Worm (Caenorhabditis elegans) whole organism, L3 larva: ENCODE results near the gene cyp-29A4.

Experiments used
- ama-1 ChIP-seq: fragments of 150-350 bp; optimal IDR thresholded peaks from 2 replicates; lab custom pipeline; 2018
- ceh-16 ChIP-seq: sonication (generic microtip); optimal IDR thresholded peaks from 2 replicates; lab custom pipeline; 2017; ENCODE audit warnings: missing biosample characterization, missing genetic modification characterization
- ceh-28 ChIP-seq: fragments of 150-350 bp; optimal IDR thresholded peaks from 2 replicates; lab custom pipeline; 2014; ENCODE audit warnings: missing biosample characterization, missing genetic modification reagents, missing genetic modification characterization
- elt-2 ChIP-seq: sonication (generic microtip); optimal IDR thresholded peaks from 2 replicates; lab custom pipeline; 2016; ENCODE audit warnings: missing genetic modification reagents, mild to moderate bottlenecking, missing genetic modification characterization, missing compliant biosample characterization
- elt-3 ChIP-seq, 3 experiments: fragments of 150-350 bp in 1 of 3; sonication (generic microtip) in 2 of 3; optimal IDR thresholded peaks; 2 replicates in 2 of 3; 4 replicates in 1 of 3; lab custom pipeline; 2014 to 2017; ENCODE audit warnings: missing biosample characterization in 3 of 3, missing genetic modification characterization in 3 of 3
- fos-1 ChIP-seq: fragments of 150-350 bp; optimal IDR thresholded peaks from 2 replicates; lab custom pipeline; 2014; ENCODE audit warnings: missing biosample characterization, missing genetic modification characterization
- lsy-12 ChIP-seq: sonication (generic microtip); optimal IDR thresholded peaks from 2 replicates; lab custom pipeline; 2016; ENCODE audit warnings: mild to moderate bottlenecking, missing genetic modification characterization, missing compliant biosample characterization
- nhr-12 ChIP-seq: fragments of 150-350 bp; optimal IDR thresholded peaks from 2 replicates; lab custom pipeline; 2014; ENCODE audit warnings: missing biosample characterization, missing genetic modification characterization
- nhr-237 ChIP-seq: fragments of 150-350 bp; optimal IDR thresholded peaks from 2 replicates; lab custom pipeline; 2014; ENCODE audit warnings: missing biosample characterization, missing genetic modification characterization
- nhr-76 ChIP-seq: fragments of 150-350 bp; sonication (generic microtip); optimal IDR thresholded peaks from 5 replicates; lab custom pipeline; 2014; ENCODE audit warnings: missing biosample characterization, missing genetic modification characterization
- pha-4 ChIP-seq: fragments of 150-350 bp; optimal IDR thresholded peaks from 2 replicates; lab custom pipeline; 2014; ENCODE audit warnings: missing biosample characterization, missing genetic modification reagents, missing genetic modification characterization
- pqm-1 ChIP-seq: fragments of 150-350 bp; optimal IDR thresholded peaks from 2 replicates; lab custom pipeline; 2017; ENCODE audit warnings: missing biosample characterization, missing genetic modification characterization, inconsistent platforms
- tbx-2 ChIP-seq: sonication (generic microtip); optimal IDR thresholded peaks from 2 replicates; lab custom pipeline; 2016; ENCODE audit warnings: mild to moderate bottlenecking, missing genetic modification characterization, missing compliant biosample characterization
- ztf-11 ChIP-seq: fragments of 150-350 bp; optimal IDR thresholded peaks from 2 replicates; lab custom pipeline; 2014; ENCODE audit warnings: missing biosample characterization, missing genetic modification characterization

DNA sequence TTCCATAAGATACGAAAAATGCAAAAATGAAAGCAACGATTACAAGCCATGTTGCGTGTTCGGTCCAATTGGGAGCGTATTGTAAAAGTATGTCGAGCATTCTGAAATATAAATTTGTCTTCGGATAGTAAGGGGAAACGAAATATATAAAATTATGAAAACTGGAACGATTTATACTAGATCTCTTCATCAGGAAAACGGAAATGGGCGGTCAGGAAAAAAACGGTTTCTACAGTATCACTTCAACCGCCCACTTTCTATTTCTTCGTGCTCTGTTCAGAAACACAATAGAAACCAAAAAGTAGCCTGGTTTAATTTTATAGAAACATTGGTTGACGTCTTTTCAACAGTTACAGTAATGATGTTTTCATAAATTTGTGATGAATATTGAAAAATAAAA is 7.0 kb downstream of the cyp-29A4 start, which contains the start of gene pitr-4:
- TF ChIP-seq nhr-237 (tag; lab: Kevin White, UChicago) (no peak), pha-4 (no peak), elt-3 (tag; optimal IDR thresholded peaks at IDR 0.05; lab: Kevin White, UChicago) (no peak), elt-2 (tag; lab: Kevin White, UChicago) (no peak), nhr-12 (tag; lab: Kevin White, UChicago) (no peak), ama-1 (no peak), lsy-12 (no peak), fos-1 (tag; lab: Kevin White, UChicago) (no peak), ceh-28 (tag; lab: Kevin White, UChicago) (no peak), ztf-11 (tag; lab: Kevin White, UChicago) (no peak), tbx-2 (tag; lab: Kevin White, UChicago) (no peak), ceh-16 (tag; lab: Kevin White, UChicago) (no peak), nhr-76 (tag; lab: Kevin White, UChicago) (no peak), pqm-1 (no peak)
